Worm (Caenorhabditis elegans): ENCODE results near the gene swt-6.

DNA sequence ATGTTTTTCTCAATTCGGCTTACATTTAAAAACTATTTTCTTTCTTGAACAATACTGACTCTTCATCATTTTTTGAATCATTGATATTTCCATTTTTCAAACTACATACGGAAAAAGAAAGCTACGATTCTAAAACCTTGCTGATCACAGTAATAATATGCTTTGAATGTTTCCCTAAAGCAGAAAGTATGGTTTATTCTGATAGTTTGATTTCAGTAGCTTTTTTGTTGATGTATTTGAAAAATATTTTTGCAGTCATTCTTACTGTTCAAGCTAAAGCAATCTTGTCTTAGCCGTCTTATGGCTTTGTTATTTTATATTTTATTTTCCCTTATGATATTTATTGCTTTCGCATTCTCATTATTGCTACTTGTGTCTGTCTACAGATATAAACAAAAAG, 24.7 kb upstream of the swt-6 start, which contains the start of gene srxa-13:
- TF ChIP-seq ama-1 (optimal IDR thresholded peaks at IDR 0.05): no peak
- TF ChIP-seq F49E8.2 (tag; optimal IDR thresholded peaks at IDR 0.05; ENCODE audit: borderline replicate concordance): no peak
- TF ChIP-seq ztf-11 (tag; optimal IDR thresholded peaks at IDR 0.05): no peak
- no peak for TF ChIP-seq ctbp-1 (GFP tag; IDR thresholded peaks at IDR 0.05)
- TF ChIP-seq duxl-1 (tag; optimal IDR thresholded peaks at IDR 0.05; ENCODE audit: poor library complexity): no peak
- TF ChIP-seq mep-1 (tag; optimal IDR thresholded peaks at IDR 0.05): no peak
- TF ChIP-seq lir-3 (tag; optimal IDR thresholded peaks at IDR 0.05): no peak
- TF ChIP-seq dve-1 (tag; optimal IDR thresholded peaks at IDR 0.05; ENCODE audit: insufficient read depth): no peak
- TF ChIP-seq unc-39 (tag; optimal IDR thresholded peaks at IDR 0.05): no peak
- no peak for TF ChIP-seq zag-1 (tag; optimal IDR thresholded peaks at IDR 0.05)
- no peak for TF ChIP-seq nhr-102 (tag; optimal IDR thresholded peaks at IDR 0.05)
- TF ChIP-seq lin-29 (GFP tag; IDR thresholded peaks at IDR 0.05): no peak
